Fruit fly (Drosophila melanogaster): ENCODE data around the gene smash.

dm6 chr3R:4728448-4728847 is 69.1 kb downstream of the smash start:
- TF ChIP-seq acj6 (GFP tag; optimal IDR thresholded peaks at IDR 0.05) (no peak), CG3032 (tag; optimal IDR thresholded peaks at IDR 0.05) (no peak)
